Worm (Caenorhabditis elegans): ENCODE results near the gene tsp-3.

DNA sequence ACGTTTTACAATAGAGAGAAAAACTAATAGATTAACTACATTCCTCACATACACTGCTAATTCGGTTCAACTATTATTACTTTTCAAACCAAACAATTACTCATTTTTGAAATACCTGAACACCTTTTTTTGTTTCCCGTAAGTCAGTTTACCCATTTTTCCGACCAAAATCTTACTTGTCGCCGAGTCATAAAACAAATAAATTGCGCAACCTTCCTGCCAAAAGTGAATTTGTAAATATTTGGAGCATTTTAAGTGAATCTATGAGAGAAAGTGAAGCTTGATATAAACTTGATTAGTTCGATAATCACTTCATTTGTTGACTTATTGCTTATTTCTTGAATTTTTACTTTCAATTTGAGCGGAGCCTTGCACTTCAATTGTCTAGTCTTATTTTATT, 3.5 kb upstream of the tsp-3 start:
- TF ChIP-seq ama-1 (optimal IDR thresholded peaks at IDR 0.05) (no peak), mml-1 (tag; optimal IDR thresholded peaks at IDR 0.05) (no peak), fkh-10 (GFP tag; optimal IDR thresholded peaks at IDR 0.05) (no peak), ceh-82 (tag; optimal IDR thresholded peaks at IDR 0.05) (no peak), ztf-11 (tag; optimal IDR thresholded peaks at IDR 0.05) (no peak)
